Worm (Caenorhabditis elegans) whole organism, mixed stage, embryonic: ENCODE data around the gene sdz-32.
"Not testable (repeated sequence)": the region's sequence is repeated elsewhere in the genome, so short reads cannot be mapped to it uniquely, and the experiment has no call there.

Experiments used
- blmp-1 ChIP-seq: fragments of 150-350 bp; optimal IDR thresholded peaks from 2 replicates; lab custom pipeline; 2014; ENCODE audit warnings: missing biosample characterization, missing genetic modification characterization
- ham-2 ChIP-seq: fragments of 200-800 bp; sonication (Bioruptor generic); optimal IDR thresholded peaks from 2 replicates; lab custom pipeline; 2018; ENCODE audit warnings: mild to moderate bottlenecking, missing genetic modification characterization, missing compliant biosample characterization
- lin-32 ChIP-seq: fragments of 200-800 bp; sonication (Bioruptor generic); optimal IDR thresholded peaks from 2 replicates; lab custom pipeline; 2018; ENCODE audit warnings: mild to moderate bottlenecking, missing genetic modification characterization, missing compliant biosample characterization
- pha-4 ChIP-seq: fragments of 150-350 bp; optimal IDR thresholded peaks from 2 replicates; lab custom pipeline; 2018; ENCODE audit warnings: missing biosample characterization, missing genetic modification reagents, missing genetic modification characterization
- unc-120 ChIP-seq: sonication (generic microtip); optimal IDR thresholded peaks from 2 replicates; lab custom pipeline; 2017; ENCODE audit warnings: missing genetic modification characterization, missing compliant biosample characterization; ENCODE audit not compliant: poor library complexity, severe bottlenecking

- TF ChIP-seq unc-120 (tag; lab: Kevin White, UChicago); pha-4; ham-2 (GFP tag; lab: Kevin White, UChicago); lin-32; blmp-1 (tag; lab: Kevin White, UChicago): not testable (repeated sequence)
Measured at ce11 chrII:3464580-3464979, 9.3 kb upstream of the sdz-32 start, which contains the start of gene C16C8.10.
